Worm (Caenorhabditis elegans): ENCODE data around the gene W05H9.2.

- TF ChIP-seq ztf-6 (GFP tag; IDR thresholded peaks at IDR 0.05) (no peak), B0336.3 (GFP tag; IDR thresholded peaks at IDR 0.05) (0 out of 2 replicates have a peak, but pooled peaks have one; percentile 29), ceh-58 (GFP tag; IDR thresholded peaks at IDR 0.05) (no peak), F55B11.4 (tag; optimal IDR thresholded peaks at IDR 0.05; ENCODE audit: borderline replicate concordance, insufficient read depth) (no peak), ama-1 (optimal IDR thresholded peaks at IDR 0.05) (no peak), ama-1 (GFP tag; optimal IDR thresholded peaks at IDR 0.05) (no peak), efl-1 (GFP tag; optimal IDR thresholded peaks at IDR 0.05) (no peak), Y79H2A.3 (GFP tag; conservative IDR thresholded peaks at IDR 0.05) (no peak), F39B2.1 (GFP tag; IDR thresholded peaks at IDR 0.05) (no peak), unc-62 (GFP tag; optimal IDR thresholded peaks at IDR 0.05) (no peak), dpl-1 (GFP tag; optimal IDR thresholded peaks at IDR 0.05) (no peak), xnd-1 (tag; optimal IDR thresholded peaks at IDR 0.05) (no peak), let-526 (GFP tag; IDR thresholded peaks at IDR 0.05) (no peak)
Observed at ce11 chrX:6250272-6250752, 16.5 kb upstream of the W05H9.2 start.

Data from whole organism, young adult.